Worm (Caenorhabditis elegans) whole organism, L4 larva: ENCODE data around the gene F38B6.2.

Source experiments
- F10B5.3 ChIP-seq: sonication (generic microtip); optimal IDR thresholded peaks from 2 replicates; lab custom pipeline; 2016; ENCODE audit warnings: mild to moderate bottlenecking, missing genetic modification characterization, missing compliant biosample characterization
- F49E8.2 ChIP-seq: sonication (generic microtip); optimal IDR thresholded peaks from 2 replicates; lab custom pipeline; 2016; ENCODE audit warnings: missing compliant biosample characterization, mild to moderate bottlenecking, missing genetic modification characterization, borderline replicate concordance
- R02D3.7 ChIP-seq: fragments of 150-350 bp; sonication (generic microtip); optimal IDR thresholded peaks from 3 replicates; lab custom pipeline; 2014; ENCODE audit warnings: missing biosample characterization, missing genetic modification characterization
- T26A8.4 ChIP-seq: fragments of 200-800 bp; sonication (Bioruptor generic); IDR thresholded peaks from 2 replicates; pipeline ENCODE4 v1.3.6; 2022; ENCODE audit warnings: missing genetic modification characterization, missing compliant biosample characterization
- Y5F2A.4 ChIP-seq: fragments of 200-800 bp; sonication (Bioruptor generic); optimal IDR thresholded peaks from 2 replicates; lab custom pipeline; 2018; ENCODE audit warnings: mild to moderate bottlenecking, missing genetic modification characterization, missing compliant biosample characterization
- ZK337.2 ChIP-seq: fragments of 200-800 bp; sonication (Bioruptor generic); IDR thresholded peaks from 2 replicates; pipeline ENCODE4 v1.3.6; 2022; ENCODE audit warnings: missing genetic modification reagents, missing genetic modification characterization, missing compliant biosample characterization
- aha-1 ChIP-seq: fragments of 150-350 bp; peaks from one replicate; lab custom pipeline; 2014; ENCODE audit warnings: missing biosample characterization, missing genetic modification characterization
- arid-1 ChIP-seq: fragments of 200-800 bp; sonication (Bioruptor generic); conservative IDR thresholded peaks from 2 replicates; pipeline ENCODE4 v1.3.6; 2022; ENCODE audit warnings: missing genetic modification reagents, missing genetic modification characterization, missing compliant biosample characterization
- attf-4 ChIP-seq: sonication (generic microtip); optimal IDR thresholded peaks from 3 replicates; lab custom pipeline; 2017; ENCODE audit warnings: missing biosample characterization, missing genetic modification characterization
- ceh-32 ChIP-seq: sonication (generic microtip); optimal IDR thresholded peaks from 2 replicates; lab custom pipeline; 2016; ENCODE audit warnings: mild to moderate bottlenecking, missing genetic modification characterization, missing compliant biosample characterization; ENCODE audit not compliant: poor library complexity
- cey-2 ChIP-seq: sonication (generic microtip); optimal IDR thresholded peaks from 3 replicates; lab custom pipeline; 2017; ENCODE audit warnings: missing genetic modification characterization, mild to moderate bottlenecking, missing compliant biosample characterization, antibody characterized with exemption, borderline replicate concordance; ENCODE audit not compliant: insufficient read depth
- ctbp-1 ChIP-seq: fragments of 200-800 bp; sonication (Bioruptor generic); IDR thresholded peaks from 2 replicates; pipeline ENCODE4 v1.3.6; 2022; ENCODE audit warnings: missing genetic modification reagents, missing genetic modification characterization, missing compliant biosample characterization
- daf-8 ChIP-seq: fragments of 200-800 bp; sonication (Bioruptor generic); IDR thresholded peaks from 2 replicates; pipeline ENCODE4 v1.3.6; 2022; ENCODE audit warnings: missing genetic modification characterization, missing compliant biosample characterization
- dmd-9 ChIP-seq: fragments of 200-800 bp; sonication (Bioruptor generic); IDR thresholded peaks from 2 replicates; pipeline ENCODE4 v1.3.6; 2022; ENCODE audit warnings: missing genetic modification reagents, missing genetic modification characterization, missing compliant biosample characterization
- dpl-1 ChIP-seq: fragments of 150-350 bp; optimal IDR thresholded peaks from 2 replicates; lab custom pipeline; 2014; ENCODE audit warnings: missing biosample characterization, missing genetic modification reagents, missing genetic modification characterization
- fkh-10 ChIP-seq: fragments of 150-350 bp; optimal IDR thresholded peaks from 2 replicates; lab custom pipeline; 2014; ENCODE audit warnings: missing biosample characterization, missing genetic modification reagents, missing genetic modification characterization
- fos-1 ChIP-seq: fragments of 150-350 bp; optimal IDR thresholded peaks from 2 replicates; lab custom pipeline; 2014; ENCODE audit warnings: missing biosample characterization, missing genetic modification characterization
- hlh-11 ChIP-seq: fragments of 200-800 bp; sonication (Bioruptor generic); optimal IDR thresholded peaks from 2 replicates; lab custom pipeline; 2018; ENCODE audit warnings: mild to moderate bottlenecking, missing genetic modification characterization, missing compliant biosample characterization
- hmg-1.1 ChIP-seq: fragments of 200-800 bp; sonication (Bioruptor generic); IDR thresholded peaks from 2 replicates; pipeline ENCODE4 v1.3.6; 2022; ENCODE audit warnings: missing genetic modification reagents, missing genetic modification characterization, missing compliant biosample characterization
- lin-13 ChIP-seq: fragments of 150-350 bp; optimal IDR thresholded peaks from 2 replicates; lab custom pipeline; 2014; ENCODE audit warnings: missing biosample characterization, missing genetic modification reagents, missing genetic modification characterization
- lin-15B ChIP-seq: fragments of 150-350 bp; sonication (generic microtip); optimal IDR thresholded peaks from 3 replicates; lab custom pipeline; 2014; ENCODE audit warnings: missing biosample characterization, missing genetic modification characterization
- madf-5 ChIP-seq, 2 experiments: fragments of 200-800 bp; sonication (Bioruptor generic); IDR thresholded peaks; 2 replicates each; pipeline ENCODE4 v1.3.6; 2022; ENCODE audit warnings: missing compliant biosample characterization in 2 of 2, missing genetic modification characterization in 2 of 2
- madf-9 ChIP-seq: fragments of 200-800 bp; sonication (Bioruptor generic); conservative IDR thresholded peaks from 2 replicates; pipeline ENCODE4 v1.3.6; 2022; ENCODE audit warnings: missing genetic modification reagents, missing genetic modification characterization, missing compliant biosample characterization
- mdt-29 ChIP-seq: fragments of 200-800 bp; sonication (Bioruptor generic); IDR thresholded peaks from 2 replicates; pipeline ENCODE4 v1.3.6; 2022; ENCODE audit warnings: missing genetic modification reagents, missing genetic modification characterization, missing compliant biosample characterization
- mep-1 ChIP-seq: fragments of 150-350 bp; sonication (generic microtip); optimal IDR thresholded peaks from 3 replicates; lab custom pipeline; 2014; ENCODE audit warnings: missing biosample characterization, missing genetic modification characterization
- mes-2 ChIP-seq: sonication (generic microtip); optimal IDR thresholded peaks from 2 replicates; lab custom pipeline; 2016; ENCODE audit warnings: missing genotype, mild to moderate bottlenecking, missing genetic modification characterization, missing compliant biosample characterization; ENCODE audit not compliant: poor library complexity, severe bottlenecking
- nhr-10 ChIP-seq: fragments of 150-350 bp; optimal IDR thresholded peaks from 2 replicates; lab custom pipeline; 2014; ENCODE audit warnings: missing biosample characterization, missing genetic modification characterization
- nhr-11 ChIP-seq: fragments of 150-350 bp; optimal IDR thresholded peaks from 2 replicates; lab custom pipeline; 2014; ENCODE audit warnings: missing biosample characterization, missing genetic modification characterization
- nhr-111 ChIP-seq: fragments of 200-800 bp; sonication (Bioruptor generic); optimal IDR thresholded peaks from 2 replicates; lab custom pipeline; 2018; ENCODE audit warnings: mild to moderate bottlenecking, missing genetic modification characterization, missing compliant biosample characterization
- nhr-237 ChIP-seq: sonication (generic microtip); optimal IDR thresholded peaks from 2 replicates; lab custom pipeline; 2017; ENCODE audit warnings: missing biosample characterization, missing genetic modification characterization
- nhr-25 ChIP-seq: sonication (generic microtip); optimal IDR thresholded peaks from 2 replicates; lab custom pipeline; 2017; ENCODE audit warnings: missing genetic modification characterization, mild to moderate bottlenecking, missing compliant biosample characterization, antibody characterized with exemption, moderate library complexity, borderline replicate concordance; ENCODE audit not compliant: insufficient read depth
- nhr-41 ChIP-seq: fragments of 200-800 bp; sonication (Bioruptor generic); IDR thresholded peaks from 2 replicates; pipeline ENCODE4 v1.3.6; 2022; ENCODE audit warnings: missing genetic modification reagents, missing genetic modification characterization, missing compliant biosample characterization
- nhr-6 ChIP-seq: fragments of 150-350 bp; optimal IDR thresholded peaks from 2 replicates; lab custom pipeline; 2014; ENCODE audit warnings: missing biosample characterization, missing genetic modification characterization
- nhr-76 ChIP-seq: fragments of 150-350 bp; optimal IDR thresholded peaks from 2 replicates; lab custom pipeline; 2014; ENCODE audit warnings: missing biosample characterization, missing genetic modification characterization
- php-3 ChIP-seq: fragments of 200-800 bp; sonication (Bioruptor generic); IDR thresholded peaks from 2 replicates; pipeline ENCODE4 v1.3.6; 2022; ENCODE audit warnings: missing genetic modification reagents, missing genetic modification characterization, missing compliant biosample characterization
- pqm-1 ChIP-seq: sonication (generic microtip); optimal IDR thresholded peaks from 2 replicates; lab custom pipeline; 2017; ENCODE audit warnings: missing biosample characterization, missing genetic modification characterization
- rbr-2 ChIP-seq: sonication (generic microtip); optimal IDR thresholded peaks from 2 replicates; lab custom pipeline; 2016; ENCODE audit warnings: missing genotype, missing genetic modification characterization, missing compliant biosample characterization
- sdz-12 ChIP-seq: fragments of 200-800 bp; sonication (Bioruptor generic); optimal IDR thresholded peaks from 2 replicates; lab custom pipeline; 2018; ENCODE audit warnings: mild to moderate bottlenecking, missing genetic modification characterization, missing compliant biosample characterization
- set-16 ChIP-seq: fragments of 200-800 bp; sonication (Bioruptor generic); IDR thresholded peaks from 2 replicates; pipeline ENCODE4 v1.3.6; 2022; ENCODE audit warnings: missing genetic modification reagents, missing genetic modification characterization, missing compliant biosample characterization
- skn-1 ChIP-seq: fragments of 150-350 bp; optimal IDR thresholded peaks from 2 replicates; lab custom pipeline; 2014; ENCODE audit warnings: missing biosample characterization, missing genetic modification characterization
- tag-97 ChIP-seq: fragments of 200-800 bp; sonication (Bioruptor generic); IDR thresholded peaks from 2 replicates; pipeline ENCODE4 v1.3.6; 2022; ENCODE audit warnings: missing genetic modification characterization, missing compliant biosample characterization
- unc-130 ChIP-seq: sonication (generic microtip); optimal IDR thresholded peaks from 2 replicates; lab custom pipeline; 2016; ENCODE audit warnings: missing genetic modification reagents, missing genetic modification characterization, missing compliant biosample characterization
- zag-1 ChIP-seq: fragments of 150-350 bp; optimal IDR thresholded peaks from 2 replicates; lab custom pipeline; 2014; ENCODE audit warnings: missing biosample characterization, missing genetic modification characterization
- zip-2 ChIP-seq: fragments of 150-350 bp; optimal IDR thresholded peaks from 2 replicates; lab custom pipeline; 2014; ENCODE audit warnings: missing biosample characterization, missing genetic modification characterization
- ztf-11 ChIP-seq: fragments of 150-350 bp; optimal IDR thresholded peaks from 2 replicates; lab custom pipeline; 2014; ENCODE audit warnings: missing biosample characterization, missing genetic modification characterization

Gene F38B6.2

ce11 chrX:6729593-6729992 lies 31.3 kb downstream of the F38B6.2 start, which contains the start of gene K11G12.6 (continued):
- TF ChIP-seq hlh-11 = peak; percentile 68
- TF ChIP-seq T26A8.4 (GFP tag; lab: Robert Waterston, UW) = no peak
- TF ChIP-seq lin-13 (GFP tag; lab: Kevin White, UChicago) = no peak
- TF ChIP-seq arid-1 (GFP tag; lab: Robert Waterston, UW) = no peak
- no peak for TF ChIP-seq php-3 (GFP tag; lab: Robert Waterston, UW)
- no peak for TF ChIP-seq R02D3.7 (tag; lab: Kevin White, UChicago)
- TF ChIP-seq ZK337.2 (GFP tag; lab: Robert Waterston, UW) = no peak
- no peak for TF ChIP-seq nhr-41
- TF ChIP-seq attf-4 = no peak
- no peak for TF ChIP-seq ceh-32
- TF ChIP-seq sdz-12 (GFP tag; lab: Kevin White, UChicago) = no peak
- TF ChIP-seq nhr-237 (tag; lab: Kevin White, UChicago) = no peak
- no peak for TF ChIP-seq Y5F2A.4 (GFP tag; lab: Kevin White, UChicago)
- no peak for TF ChIP-seq mdt-29 (GFP tag; lab: Robert Waterston, UW)
- no peak for TF ChIP-seq F10B5.3
- TF ChIP-seq daf-8 (GFP tag; lab: Robert Waterston, UW) = no peak
- no peak for TF ChIP-seq lin-15B
- TF ChIP-seq madf-9 (GFP tag; lab: Robert Waterston, UW) = no peak
- TF ChIP-seq nhr-76 (tag; lab: Kevin White, UChicago) = no peak
- TF ChIP-seq nhr-6 (tag; lab: Kevin White, UChicago) = no peak
- TF ChIP-seq nhr-11 (tag; lab: Kevin White, UChicago) = no peak
- TF ChIP-seq aha-1 (tag; lab: Kevin White, UChicago) = no peak
- no peak for TF ChIP-seq dmd-9 (GFP tag; lab: Robert Waterston, UW)
- no peak for TF ChIP-seq dpl-1 (GFP tag; lab: Kevin White, UChicago)
- TF ChIP-seq fkh-10 = no peak
- peak; percentile 41 for TF ChIP-seq mep-1 (tag; lab: Kevin White, UChicago)
- no peak for TF ChIP-seq madf-5 (GFP tag; IDR thresholded peaks at IDR 0.05; lab: Robert Waterston, UW)
- no peak for TF ChIP-seq nhr-111 (GFP tag; lab: Kevin White, UChicago)
- no peak for TF ChIP-seq skn-1
- TF ChIP-seq ctbp-1 (GFP tag; lab: Robert Waterston, UW) = no peak
- TF ChIP-seq nhr-25 = no peak
- TF ChIP-seq, all 104 proteins: peak for 12

ce11 chrX:6733201-6733600 lies 34.9 kb downstream of the F38B6.2 start, which contains the start of gene R03E9.2:
R03E9.2 (minus strand) TSS chrX:6733301.
- no peak for TF ChIP-seq zip-2
- TF ChIP-seq set-16 (GFP tag; lab: Robert Waterston, UW) = no peak
- no peak for TF ChIP-seq fos-1 (tag; lab: Kevin White, UChicago)
- TF ChIP-seq mes-2 (tag; lab: Kevin White, UChicago) = no peak
- TF ChIP-seq cey-2 (tag; lab: Kevin White, UChicago) = no peak
- TF ChIP-seq hmg-1.1 (GFP tag; lab: Robert Waterston, UW) = no peak
- no peak for TF ChIP-seq nhr-10
- TF ChIP-seq pqm-1 (tag; lab: Kevin White, UChicago) = no peak
- TF ChIP-seq ceh-32 = no peak
- TF ChIP-seq rbr-2 (tag; lab: Kevin White, UChicago) = no peak
- no peak for TF ChIP-seq F49E8.2 (tag; lab: Kevin White, UChicago)
- no peak for TF ChIP-seq tag-97
- TF ChIP-seq Y5F2A.4 (GFP tag; lab: Kevin White, UChicago) = no peak
- no peak for TF ChIP-seq zag-1 (tag; lab: Kevin White, UChicago)
- no peak for TF ChIP-seq ztf-11 (tag; lab: Kevin White, UChicago)
- no peak for TF ChIP-seq unc-130 (GFP tag; lab: Kevin White, UChicago)
- no peak for TF ChIP-seq nhr-237 (tag; lab: Kevin White, UChicago)
